Worm (Caenorhabditis elegans): ENCODE measurements around the gene Y7A5A.24.

DNA sequence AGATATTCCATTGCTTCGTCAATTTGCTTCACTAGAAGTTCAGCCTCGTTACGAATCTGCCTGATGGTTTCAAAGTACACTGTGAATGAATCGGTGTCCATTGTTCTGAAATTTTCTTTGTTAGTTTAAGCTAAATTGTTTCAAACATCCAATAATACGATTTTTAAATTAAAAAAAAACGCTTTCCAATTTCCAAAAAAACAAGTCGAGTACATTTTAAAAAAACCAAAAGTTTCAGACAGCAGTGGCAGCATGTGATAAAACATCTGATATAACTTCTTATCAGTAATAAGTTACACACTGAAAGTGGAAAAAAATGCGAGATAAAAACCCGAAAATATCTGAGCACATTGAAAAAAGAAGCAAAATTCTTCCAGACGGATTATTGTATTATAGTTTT lies 17.7 kb upstream of the Y7A5A.24 start, which contains the start of gene Y7A5A.6:
- TF ChIP-seq skn-1 (tag; optimal IDR thresholded peaks at IDR 0.05) (no peak), ceh-82 (tag; optimal IDR thresholded peaks at IDR 0.05) (no peak), elt-3 (tag; optimal IDR thresholded peaks at IDR 0.05) (no peak), ztf-11 (tag; optimal IDR thresholded peaks at IDR 0.05) (no peak), nhr-237 (tag; optimal IDR thresholded peaks at IDR 0.05) (no peak), zag-1 (tag; optimal IDR thresholded peaks at IDR 0.05) (no peak), pha-4 (tag; optimal IDR thresholded peaks at IDR 0.05) (no peak), eor-1 (tag; optimal IDR thresholded peaks at IDR 0.05) (no peak), nfya-1 (tag; optimal IDR thresholded peaks at IDR 0.05; ENCODE audit: insufficient read depth) (no peak), nhr-12 (tag; optimal IDR thresholded peaks at IDR 0.05) (no peak)
